Worm (Caenorhabditis elegans): ENCODE measurements around the gene pck-3.

DNA sequence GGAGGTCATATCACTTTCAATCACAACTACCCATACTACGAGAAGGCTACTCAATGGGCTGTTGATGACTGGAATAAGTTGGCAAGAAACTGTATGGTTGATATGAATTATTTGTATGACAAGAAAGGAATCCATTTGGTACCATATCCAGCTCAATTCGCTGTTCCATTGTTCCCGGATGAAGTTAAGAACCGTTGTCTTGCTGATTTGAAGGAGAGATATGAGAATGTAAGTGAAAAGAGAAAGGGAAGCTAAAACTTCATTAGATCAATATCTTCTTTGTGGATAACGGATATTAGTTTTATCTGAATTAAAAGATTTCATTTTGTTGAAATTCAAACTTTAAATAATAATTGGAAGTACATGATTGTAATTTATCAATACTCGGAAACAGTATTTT, 9.8 kb upstream of the pck-3 start:
- TF ChIP-seq ces-1 (GFP tag; optimal IDR thresholded peaks at IDR 0.05): no peak
- TF ChIP-seq nhr-12 (tag; optimal IDR thresholded peaks at IDR 0.05): no peak
- no peak for TF ChIP-seq dpl-1 (GFP tag; optimal IDR thresholded peaks at IDR 0.05)
- no peak for TF ChIP-seq rnt-1 (tag; optimal IDR thresholded peaks at IDR 0.05)
- no peak for TF ChIP-seq aha-1 (tag; optimal IDR thresholded peaks at IDR 0.05)
- no peak for TF ChIP-seq unc-130 (tag; optimal IDR thresholded peaks at IDR 0.05)
- TF ChIP-seq mdl-1 (tag; optimal IDR thresholded peaks at IDR 0.05): no peak
